Fruit fly (Drosophila melanogaster): ENCODE results near the gene Qsox3.

dm6 chr3R:21873439-21873838 is 38.2 kb upstream of the Qsox3 start, which contains the start of gene CG31178:
- TF ChIP-seq Hsf (GFP tag; optimal IDR thresholded peaks at IDR 0.05) (no peak), gce (GFP tag; IDR thresholded peaks at IDR 0.05) (no peak), yki (optimal IDR thresholded peaks at IDR 0.05) (no peak), so (GFP tag; IDR thresholded peaks at IDR 0.05) (no peak)
